Worm (Caenorhabditis elegans): Measurements from ENCODE around the gene heh-1.

DNA sequence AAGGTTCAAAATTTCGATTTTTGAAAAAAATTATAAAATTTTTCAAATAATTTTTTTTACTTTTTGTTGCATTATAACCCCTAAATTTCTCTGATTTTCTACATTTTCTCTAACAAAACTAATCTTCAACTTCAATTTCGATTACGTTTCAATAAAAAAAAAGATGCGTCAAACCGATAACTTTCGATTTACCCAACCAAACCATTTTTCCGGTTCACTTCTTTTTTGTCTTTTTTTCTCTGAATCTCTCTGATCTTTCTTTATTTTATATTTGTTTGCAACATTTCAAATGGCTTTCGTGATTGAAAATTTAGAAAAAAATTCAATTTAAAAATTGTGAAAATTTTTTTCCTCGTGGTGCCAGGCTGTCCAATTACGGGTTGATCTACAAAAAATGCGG, 35.9 kb downstream of the heh-1 start:
- no peak for TF ChIP-seq tbx-37 (GFP tag; conservative IDR thresholded peaks at IDR 0.05)
- no peak for TF ChIP-seq ama-1 (optimal IDR thresholded peaks at IDR 0.05)
- TF ChIP-seq tbx-11 (GFP tag; IDR thresholded peaks at IDR 0.05): no peak
- no peak for TF ChIP-seq F13C5.2 (tag; optimal IDR thresholded peaks at IDR 0.05)
- no peak for TF ChIP-seq sea-1 (GFP tag; conservative IDR thresholded peaks at IDR 0.05)
- TF ChIP-seq hnd-1 (tag; optimal IDR thresholded peaks at IDR 0.05): no peak
- TF ChIP-seq ets-7 (tag; optimal IDR thresholded peaks at IDR 0.05): no peak
- no peak for TF ChIP-seq hmbx-1 (tag; optimal IDR thresholded peaks at IDR 0.05)
- TF ChIP-seq flt-1 (GFP tag; IDR thresholded peaks at IDR 0.05): no peak
- TF ChIP-seq B0310.2 (tag; optimal IDR thresholded peaks at IDR 0.05): no peak
- TF ChIP-seq ceh-13 (GFP tag; optimal IDR thresholded peaks at IDR 0.05): no peak

Measured in whole organism, early embryonic.